Worm (Caenorhabditis elegans): ENCODE measurements around the gene nhr-6.

- TF ChIP-seq aly-2 (tag; optimal IDR thresholded peaks at IDR 0.05), result no peak
- no peak for TF ChIP-seq snpc-4 (tag; optimal IDR thresholded peaks at IDR 0.05)
- peak; percentile 7 for TF ChIP-seq nfya-1 (tag; optimal IDR thresholded peaks at IDR 0.05; ENCODE audit: insufficient read depth)
- no peak for TF ChIP-seq ama-1 (optimal IDR thresholded peaks at IDR 0.05)
- TF ChIP-seq egl-27 (tag; optimal IDR thresholded peaks at IDR 0.05), result no peak
Measured at ce11 chrIII:3564762-3565359, 8.5 kb upstream of the nhr-6 start.
